Worm (Caenorhabditis elegans) whole organism, late embryonic: ENCODE measurements around the gene C06E2.2.
A peak's percentile ranks its signal among the peaks of the same experiment; 100 is the strongest.

Experiments used
- K09A11.1 ChIP-seq: sonication (generic microtip); optimal IDR thresholded peaks from 2 replicates; lab custom pipeline; 2017; ENCODE audit warnings: antibody characterized with exemption, mild to moderate bottlenecking, missing genetic modification characterization, missing compliant biosample characterization; ENCODE audit not compliant: insufficient read depth
- ahr-1 ChIP-seq: sonication (generic microtip); optimal IDR thresholded peaks from 2 replicates; lab custom pipeline; 2016; ENCODE audit warnings: missing genetic modification characterization, missing compliant biosample characterization
- ama-1 ChIP-seq: fragments of 150-350 bp; optimal IDR thresholded peaks from 2 replicates; lab custom pipeline; 2014
- dmd-4 ChIP-seq: sonication (generic microtip); optimal IDR thresholded peaks from 2 replicates; lab custom pipeline; 2016; ENCODE audit warnings: borderline replicate concordance, missing genetic modification characterization, missing compliant biosample characterization
- elt-4 ChIP-seq: sonication (generic microtip); optimal IDR thresholded peaks from 2 replicates; lab custom pipeline; 2016; ENCODE audit warnings: missing genetic modification characterization, missing compliant biosample characterization
- hlh-6 ChIP-seq: sonication (generic microtip); optimal IDR thresholded peaks from 2 replicates; lab custom pipeline; 2016; ENCODE audit warnings: missing genotype, missing genetic modification characterization, missing compliant biosample characterization
- madf-2 ChIP-seq: sonication (generic microtip); optimal IDR thresholded peaks from 2 replicates; lab custom pipeline; 2017; ENCODE audit warnings: missing genetic modification characterization, missing compliant biosample characterization
- nhr-11 ChIP-seq: fragments of 150-350 bp; optimal IDR thresholded peaks from 2 replicates; lab custom pipeline; 2014; ENCODE audit warnings: missing biosample characterization, missing genetic modification characterization
- nhr-232 ChIP-seq: sonication (generic microtip); optimal IDR thresholded peaks from 2 replicates; lab custom pipeline; 2016; ENCODE audit warnings: missing genetic modification characterization, missing compliant biosample characterization
- rnt-1 ChIP-seq: sonication (generic microtip); optimal IDR thresholded peaks from 2 replicates; lab custom pipeline; 2016; ENCODE audit warnings: missing genetic modification characterization, missing compliant biosample characterization
- sdc-2 ChIP-seq: sonication (generic microtip); optimal IDR thresholded peaks from 2 replicates; lab custom pipeline; 2016; ENCODE audit warnings: missing genotype, missing genetic modification characterization, missing compliant biosample characterization

DNA sequence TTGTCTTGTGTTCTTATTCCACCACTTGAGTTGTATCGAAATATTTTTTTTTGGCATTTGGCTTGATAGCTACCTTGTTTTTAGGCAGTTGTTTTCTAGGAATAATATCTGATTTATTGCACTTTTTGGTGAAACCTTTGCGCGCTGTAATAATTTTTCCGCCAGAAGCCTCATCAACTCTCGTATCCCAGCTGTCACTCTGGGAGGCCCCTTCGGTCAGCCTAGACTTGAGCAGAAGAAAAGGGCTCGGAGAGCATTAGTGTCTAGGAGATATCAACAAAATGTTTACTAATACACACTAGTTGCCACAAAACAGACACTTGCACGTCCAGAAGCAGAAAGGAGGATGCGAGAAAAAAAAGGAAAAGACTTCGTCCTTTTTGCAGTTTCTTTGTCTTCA, 9.4 kb downstream of the C06E2.2 start:
- TF ChIP-seq ama-1 = no peak
- TF ChIP-seq hlh-6 (tag; lab: Kevin White, UChicago) = no peak
- no peak for TF ChIP-seq dmd-4 (tag; lab: Kevin White, UChicago)
- TF ChIP-seq sdc-2 (tag; lab: Kevin White, UChicago) = no peak
- TF ChIP-seq rnt-1 (tag; lab: Kevin White, UChicago) = peak; percentile 7
- no peak for TF ChIP-seq madf-2 (tag; lab: Kevin White, UChicago)
- TF ChIP-seq nhr-232 (tag; lab: Kevin White, UChicago) = no peak
- TF ChIP-seq elt-4 (tag; lab: Kevin White, UChicago) = no peak
- TF ChIP-seq K09A11.1 (tag; lab: Kevin White, UChicago) = no peak
- no peak for TF ChIP-seq nhr-11 (tag; lab: Kevin White, UChicago)
- TF ChIP-seq ahr-1 (tag; lab: Kevin White, UChicago) = no peak
